Worm (Caenorhabditis elegans) whole organism, L4/young adult: ENCODE data around the gene cul-6.

Source experiments
- W03F9.2 ChIP-seq: fragments of 150-350 bp; optimal IDR thresholded peaks from 2 replicates; lab custom pipeline; 2014; ENCODE audit warnings: missing biosample characterization, missing genetic modification characterization
- him-1 ChIP-seq: sonication (generic microtip); optimal IDR thresholded peaks from 2 replicates; lab custom pipeline; 2016; ENCODE audit warnings: missing genotype, missing genetic modification reagents, missing genetic modification characterization, missing compliant biosample characterization

ce11 chrIV:12590373-12590772, at the start of gene cul-6:
- TF ChIP-seq him-1 (tag; lab: Kevin White, UChicago) (no peak), W03F9.2 (tag; lab: Kevin White, UChicago) (no peak)
